Fruit fly (Drosophila melanogaster): Measurements from ENCODE around the gene CG10333.

DNA sequence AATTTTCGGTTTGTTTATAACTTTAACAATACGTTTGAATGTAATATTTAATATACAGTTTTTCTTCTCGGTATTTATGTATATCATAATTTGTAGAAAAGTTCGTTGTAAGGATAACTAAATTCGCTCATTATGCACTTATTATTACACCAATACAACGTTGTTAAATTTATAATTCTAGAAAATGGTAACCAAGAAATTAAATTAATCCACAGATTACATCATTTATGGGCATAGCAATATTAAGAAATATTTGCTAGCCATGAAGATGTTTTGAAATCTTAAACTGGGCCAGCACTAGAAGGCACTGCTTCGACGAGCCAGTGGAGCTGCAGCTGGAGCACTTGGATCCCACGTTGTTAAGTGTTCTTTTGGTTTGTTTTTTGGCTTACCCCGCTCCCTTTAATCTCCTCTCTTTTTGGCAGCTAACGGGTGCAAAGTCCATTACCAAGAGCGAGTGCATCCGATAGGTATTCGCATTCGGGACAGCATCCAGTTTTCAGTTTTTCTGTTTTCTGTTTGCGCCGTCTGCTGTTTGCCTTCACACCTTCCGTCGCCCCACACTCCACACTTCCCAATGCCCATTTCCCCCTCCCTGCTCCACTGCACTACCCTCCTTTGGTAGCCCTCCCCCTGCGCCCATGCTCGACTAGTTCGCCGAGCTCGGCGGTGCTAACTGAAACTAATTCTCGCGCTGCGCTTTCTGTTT, 34.0 kb upstream of the CG10333 start:
- TF ChIP-seq CG14711 (tag; optimal IDR thresholded peaks at IDR 0.05) (no peak), CG12768 (GFP tag; optimal IDR thresholded peaks at IDR 0.05) (peak; percentile 77), CG1620 (GFP tag; optimal IDR thresholded peaks at IDR 0.05) (no peak), ovo (GFP tag; optimal IDR thresholded peaks at IDR 0.05) (no peak), Clk (GFP tag; optimal IDR thresholded peaks at IDR 0.05) (no peak), cic (GFP tag; optimal IDR thresholded peaks at IDR 0.05) (no peak), pad (GFP tag; optimal IDR thresholded peaks at IDR 0.05) (peak; percentile 3), cnc (optimal IDR thresholded peaks at IDR 0.05) (no peak), CG11617 (GFP tag; optimal IDR thresholded peaks at IDR 0.05) (no peak)
